Worm (Caenorhabditis elegans): ENCODE measurements around the gene math-44.

ce11 chrII:2012698-2013097 is 23.6 kb downstream of the math-44 start, which contains the start of gene F59H6.15:
- TF ChIP-seq mep-1 (tag; optimal IDR thresholded peaks at IDR 0.05), result no peak
- TF ChIP-seq lir-3 (tag; optimal IDR thresholded peaks at IDR 0.05; ENCODE audit: poor library complexity), result no peak
- no peak for TF ChIP-seq nhr-85 (tag)
- no peak for TF ChIP-seq ztf-11 (tag; optimal IDR thresholded peaks at IDR 0.05)
- TF ChIP-seq nhr-12 (tag; optimal IDR thresholded peaks at IDR 0.05), result no peak
- no peak for TF ChIP-seq nhr-84 (tag; optimal IDR thresholded peaks at IDR 0.05)
- no peak for TF ChIP-seq ceh-8 (GFP tag; optimal IDR thresholded peaks at IDR 0.05)
- TF ChIP-seq zag-1 (tag; optimal IDR thresholded peaks at IDR 0.05), result no peak
- TF ChIP-seq mdl-1 (tag; optimal IDR thresholded peaks at IDR 0.05), result no peak

All from whole organism, L1 larva.